Fruit fly (Drosophila melanogaster) whole organism, prepupa: ENCODE data around the gene CG12155.

ENCODE experiments used
- Blimp-1 ChIP-seq: fragments of 200-800 bp; sonication (Bioruptor generic); optimal IDR thresholded peaks from 3 replicates; lab custom pipeline; 2017; ENCODE audit warnings: missing biosample characterization, missing genetic modification characterization, mild to moderate bottlenecking, moderate library complexity, missing genetic modification reagents
- CG11294 ChIP-seq: fragments of 200-800 bp; sonication (Bioruptor generic); IDR thresholded peaks from 2 replicates; pipeline ENCODE4 v1.3.6; 2022; ENCODE audit warnings: missing biosample characterization, missing genetic modification characterization
- CG34406 ChIP-seq: fragments of 200-800 bp; sonication (Bioruptor generic); optimal IDR thresholded peaks from 3 replicates; lab custom pipeline; 2016; ENCODE audit warnings: missing biosample characterization, missing genetic modification characterization
- CG4318 ChIP-seq: fragments of 200-800 bp; sonication (Bioruptor generic); optimal IDR thresholded peaks from 3 replicates; lab custom pipeline; 2017; ENCODE audit warnings: missing biosample characterization, mild to moderate bottlenecking, missing genetic modification characterization
- CG6854 ChIP-seq: fragments of 200-800 bp; sonication (Bioruptor generic); optimal IDR thresholded peaks from 2 replicates; lab custom pipeline; 2017; ENCODE audit warnings: missing biosample characterization, mild to moderate bottlenecking, missing genetic modification characterization
- Eip75B ChIP-seq: fragments of 200-800 bp; sonication (Bioruptor generic); optimal IDR thresholded peaks from 3 replicates; lab custom pipeline; 2016; ENCODE audit warnings: missing biosample characterization, missing genetic modification characterization
- Hr38 ChIP-seq: sonication (Bioruptor generic); optimal IDR thresholded peaks from 2 replicates; lab custom pipeline; 2016; ENCODE audit warnings: missing biosample characterization, missing genetic modification characterization
- Lpt ChIP-seq: fragments of 200-800 bp; sonication (Bioruptor generic); optimal IDR thresholded peaks from 3 replicates; lab custom pipeline; 2016; ENCODE audit warnings: missing biosample characterization, missing genetic modification characterization
- Sox102F ChIP-seq: fragments of 200-800 bp; sonication (Bioruptor generic); optimal IDR thresholded peaks from 2 replicates; lab custom pipeline; 2016; ENCODE audit warnings: missing biosample characterization, mild to moderate bottlenecking, missing genetic modification characterization
- Sox15 ChIP-seq: fragments of 200-800 bp; sonication (Bioruptor generic); optimal IDR thresholded peaks from 3 replicates; lab custom pipeline; 2016; ENCODE audit warnings: missing biosample characterization, missing genetic modification characterization
- acj6 ChIP-seq: fragments of 200-800 bp; sonication (Bioruptor generic); optimal IDR thresholded peaks from 3 replicates; lab custom pipeline; 2016; ENCODE audit warnings: missing biosample characterization, missing genetic modification characterization
- salr ChIP-seq, 2 experiments: fragments of 200-800 bp; sonication (Bioruptor generic); optimal IDR thresholded peaks; 3 replicates each; lab custom pipeline; 2016 to 2018; ENCODE audit warnings: missing biosample characterization in 2 of 2, missing genetic modification characterization in 2 of 2, mild to moderate bottlenecking in 1 of 2
- topi ChIP-seq: fragments of 200-800 bp; sonication (Bioruptor generic); optimal IDR thresholded peaks from 3 replicates; lab custom pipeline; 2016; ENCODE audit warnings: missing biosample characterization, missing genetic modification characterization

dm6 chrX:7688871-7689270, 39.7 kb upstream of the CG12155 start:
- TF ChIP-seq CG6854 (no peak), CG4318 (no peak), Sox102F (GFP tag; lab: Kevin White, UChicago) (no peak), CG34406 (GFP tag; lab: Kevin White, UChicago) (no peak), Hr38 (GFP tag; lab: Kevin White, UChicago) (no peak), Eip75B (no peak), Lpt (GFP tag; lab: Kevin White, UChicago) (no peak), topi (GFP tag; lab: Kevin White, UChicago) (no peak), Sox15 (no peak), CG11294 (no peak), acj6 (GFP tag; lab: Kevin White, UChicago) (no peak), Blimp-1 (no peak), salr (GFP tag; optimal IDR thresholded peaks at IDR 0.05; lab: Kevin White, UChicago) (no peak)
